Fruit fly (Drosophila melanogaster) whole organism, wandering third instar larva: ENCODE data around the gene CG14417.

Experiments used
- Abd-B ChIP-seq: fragments of >200 bp; optimal IDR thresholded peaks from 2 replicates; lab custom pipeline; 2017; ENCODE audit warnings: missing biosample characterization, missing genetic modification characterization
- CG32264 ChIP-seq: fragments of 200-800 bp; sonication (Bioruptor generic); optimal IDR thresholded peaks from 2 replicates; lab custom pipeline; 2016; ENCODE audit warnings: missing biosample characterization, missing genetic modification characterization
- CG9705 ChIP-seq: fragments of 200-800 bp; sonication (Bioruptor generic); optimal IDR thresholded peaks from 2 replicates; lab custom pipeline; 2018; ENCODE audit warnings: missing biosample characterization, mild to moderate bottlenecking, missing genetic modification characterization
- CrebA ChIP-seq: fragments of 200-800 bp; sonication (Bioruptor generic); optimal IDR thresholded peaks from 2 replicates; lab custom pipeline; 2016; ENCODE audit warnings: missing biosample characterization, mild to moderate bottlenecking, missing genetic modification characterization, borderline replicate concordance
- Dfd ChIP-seq: fragments of >200 bp; optimal IDR thresholded peaks from 2 replicates; lab custom pipeline; 2017; ENCODE audit warnings: missing biosample characterization, missing genetic modification characterization
- Dif ChIP-seq: fragments of 200-275, 200-300 bp; sonication (Bioruptor generic); optimal IDR thresholded peaks from 2 replicates; lab custom pipeline; 2018; ENCODE audit warnings: missing biosample characterization, missing genetic modification characterization; ENCODE audit not compliant: partially characterized antibody
- GATAd ChIP-seq: sonication (Bioruptor generic); optimal IDR thresholded peaks from 2 replicates; lab custom pipeline; 2016; ENCODE audit warnings: missing biosample characterization, missing genetic modification characterization
- HLH106 ChIP-seq: fragments of 200-800 bp; optimal IDR thresholded peaks from 3 replicates; lab custom pipeline; 2019; ENCODE audit warnings: missing biosample characterization, mild to moderate bottlenecking, missing genetic modification characterization, moderate library complexity
- Hnf4 ChIP-seq: fragments of 200-800 bp; sonication (Bioruptor generic); optimal IDR thresholded peaks from 2 replicates; lab custom pipeline; 2016; ENCODE audit warnings: missing biosample characterization, mild to moderate bottlenecking, missing genetic modification characterization
- Hr78 ChIP-seq: fragments of >200 bp; optimal IDR thresholded peaks from 2 replicates; lab custom pipeline; 2017; ENCODE audit warnings: missing biosample characterization, missing genetic modification characterization
- Hr83 ChIP-seq: fragments of 200-300 bp; sonication (Bioruptor generic); optimal IDR thresholded peaks from 2 replicates; lab custom pipeline; 2016; ENCODE audit warnings: missing biosample characterization, mild to moderate bottlenecking, missing genetic modification characterization, moderate library complexity; ENCODE audit not compliant: poor library complexity, severe bottlenecking
- Jra ChIP-seq: sonication (Bioruptor generic); optimal IDR thresholded peaks from 2 replicates; lab custom pipeline; 2016; ENCODE audit warnings: missing biosample characterization, missing genetic modification characterization
- Mio ChIP-seq: sonication (Bioruptor generic); optimal IDR thresholded peaks from 2 replicates; lab custom pipeline; 2016; ENCODE audit warnings: missing biosample characterization, missing genetic modification characterization
- Myc ChIP-seq: fragments of >200 bp; optimal IDR thresholded peaks from 2 replicates; lab custom pipeline; 2017
- N ChIP-seq: fragments of >200 bp; optimal IDR thresholded peaks from 2 replicates; lab custom pipeline; 2018; ENCODE audit warnings: missing biosample characterization, missing external identifiers, missing genetic modification characterization
- OdsH ChIP-seq: fragments of 200-800 bp; sonication (Bioruptor generic); optimal IDR thresholded peaks from 2 replicates; lab custom pipeline; 2016; ENCODE audit warnings: missing biosample characterization, mild to moderate bottlenecking, missing genetic modification characterization
- Rel ChIP-seq, 2 experiments: fragments of 200-800 bp; sonication (Bioruptor generic) in 1 of 2; optimal IDR thresholded peaks; 2 replicates in 1 of 2; 3 replicates in 1 of 2; lab custom pipeline; 2016 to 2019; ENCODE audit warnings: mild to moderate bottlenecking in 2 of 2, missing biosample characterization in 2 of 2, missing genetic modification characterization in 2 of 2, moderate library complexity in 1 of 2
- Sp1 ChIP-seq: fragments of 200-800 bp; sonication (Bioruptor generic); optimal IDR thresholded peaks from 3 replicates; lab custom pipeline; 2019; ENCODE audit warnings: missing biosample characterization, mild to moderate bottlenecking, missing genetic modification characterization, moderate library complexity
- Vsx2 ChIP-seq: fragments of 200-300, 225-300 bp; sonication (Bioruptor generic); optimal IDR thresholded peaks from 2 replicates; lab custom pipeline; 2018; ENCODE audit warnings: missing biosample characterization, missing genetic modification characterization; ENCODE audit not compliant: partially characterized antibody
- br ChIP-seq: fragments of 200-800 bp; sonication (Bioruptor generic); optimal IDR thresholded peaks from 2 replicates; lab custom pipeline; 2016; ENCODE audit warnings: missing biosample characterization, missing genetic modification characterization
- brk ChIP-seq: fragments of 200-800 bp; sonication (Bioruptor generic); optimal IDR thresholded peaks from 2 replicates; lab custom pipeline; 2016; ENCODE audit warnings: missing biosample characterization, mild to moderate bottlenecking, missing genetic modification characterization
- dl ChIP-seq, 2 experiments: fragments of 175-275, 200-275 bp in 1 of 2; fragments of 200-275 bp in 1 of 2; sonication (Bioruptor generic); optimal IDR thresholded peaks; lab custom pipeline; 2018; ENCODE audit warnings: mild to moderate bottlenecking in 2 of 2, missing biosample characterization in 2 of 2, missing genetic modification characterization in 2 of 2, moderate library complexity in 2 of 2; ENCODE audit not compliant: partially characterized antibody in 2 of 2, insufficient read depth in 1 of 2
- dmrt93B ChIP-seq: fragments of 200-800 bp; sonication (Bioruptor generic); optimal IDR thresholded peaks from 2 replicates; lab custom pipeline; 2018; ENCODE audit warnings: missing biosample characterization, mild to moderate bottlenecking, missing genetic modification characterization
- dsf ChIP-seq: sonication (Bioruptor generic); optimal IDR thresholded peaks from 2 replicates; lab custom pipeline; 2016; ENCODE audit warnings: missing biosample characterization, missing genetic modification characterization, borderline replicate concordance
- ey ChIP-seq: fragments of 200-800 bp; sonication (Bioruptor generic); optimal IDR thresholded peaks from 2 replicates; lab custom pipeline; 2016; ENCODE audit warnings: missing biosample characterization, missing genetic modification characterization
- foxo ChIP-seq, 2 experiments: fragments of 200-800 bp; sonication (Bioruptor generic); optimal IDR thresholded peaks; 2 replicates in 1 of 2; 3 replicates in 1 of 2; lab custom pipeline; 2016 to 2017; ENCODE audit warnings: missing biosample characterization in 2 of 2, missing genetic modification characterization in 2 of 2
- fru ChIP-seq: fragments of 200-800 bp; sonication (Bioruptor generic); optimal IDR thresholded peaks from 3 replicates; lab custom pipeline; 2016; ENCODE audit warnings: missing biosample characterization, mild to moderate bottlenecking, missing genetic modification characterization
- h ChIP-seq: fragments of 200-800 bp; sonication (Bioruptor generic); optimal IDR thresholded peaks from 3 replicates; lab custom pipeline; 2016; ENCODE audit warnings: missing biosample characterization, mild to moderate bottlenecking, missing genetic modification characterization
- jim ChIP-seq: fragments of 175-275, 200-325 bp; sonication (Bioruptor generic); optimal IDR thresholded peaks from 2 replicates; lab custom pipeline; 2016; ENCODE audit warnings: missing biosample characterization, mild to moderate bottlenecking, missing genetic modification characterization
- lola ChIP-seq: fragments of >200 bp; optimal IDR thresholded peaks from 2 replicates; lab custom pipeline; 2017; ENCODE audit warnings: missing biosample characterization, missing genetic modification characterization
- pan ChIP-seq: fragments of >200 bp; optimal IDR thresholded peaks from 2 replicates; lab custom pipeline; 2017
- psq ChIP-seq: fragments of 200-800 bp; sonication (Bioruptor generic); optimal IDR thresholded peaks from 3 replicates; lab custom pipeline; 2017; ENCODE audit warnings: missing biosample characterization, mild to moderate bottlenecking, missing genetic modification characterization, moderate library complexity
- rgr ChIP-seq: fragments of 200-800 bp; sonication (Bioruptor generic); optimal IDR thresholded peaks from 3 replicates; lab custom pipeline; 2016; ENCODE audit warnings: missing biosample characterization, mild to moderate bottlenecking, missing genetic modification characterization
- sage ChIP-seq: fragments of 200-800 bp; sonication (Bioruptor generic); optimal IDR thresholded peaks from 2 replicates; lab custom pipeline; 2016; ENCODE audit warnings: missing biosample characterization, mild to moderate bottlenecking, missing genetic modification characterization
- sv ChIP-seq: fragments of 200-800 bp; sonication (Bioruptor generic); optimal IDR thresholded peaks from 3 replicates; lab custom pipeline; 2016; ENCODE audit warnings: missing biosample characterization, missing genetic modification characterization
- tai ChIP-seq: sonication (Bioruptor generic); optimal IDR thresholded peaks from 2 replicates; lab custom pipeline; 2016; ENCODE audit warnings: missing biosample characterization, missing genetic modification characterization
- usp ChIP-seq: fragments of >200 bp; optimal IDR thresholded peaks from 2 replicates; lab custom pipeline; 2017; ENCODE audit warnings: missing biosample characterization, missing genetic modification characterization
- woc ChIP-seq: sonication (Bioruptor generic); optimal IDR thresholded peaks from 2 replicates; lab custom pipeline; 2016; ENCODE audit warnings: missing biosample characterization, mild to moderate bottlenecking, missing genetic modification characterization

CG14417 gene

DNA sequence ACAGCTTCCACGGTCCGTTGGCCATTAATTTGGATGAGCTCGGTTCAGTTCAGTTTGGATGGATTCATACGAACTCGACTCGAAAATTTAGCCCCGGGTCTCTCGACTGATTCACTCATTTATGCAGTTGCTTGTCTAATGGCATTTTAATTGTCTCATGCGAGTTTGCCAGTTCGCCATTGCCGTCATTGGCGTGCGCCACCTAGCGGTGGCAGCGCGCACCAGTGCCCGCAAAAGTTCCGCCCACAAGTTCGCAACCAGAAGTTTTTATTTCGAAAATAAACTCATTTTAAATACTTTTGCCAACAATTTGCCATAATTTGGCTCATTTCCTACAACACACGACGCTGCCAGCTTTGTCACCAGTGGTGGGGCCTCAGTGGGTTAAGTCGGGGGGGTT lies 38.8 kb upstream of the CG14417 start:
- no peak for TF ChIP-seq fru
- TF ChIP-seq br (GFP tag; lab: Kevin White, UChicago), result no peak
- no peak for TF ChIP-seq foxo (GFP tag; optimal IDR thresholded peaks at IDR 0.05; lab: Kevin White, UChicago)
- TF ChIP-seq Mio (GFP tag; lab: Kevin White, UChicago), result no peak
- no peak for TF ChIP-seq h (GFP tag; lab: Kevin White, UChicago)
- no peak for TF ChIP-seq OdsH (GFP tag; lab: Kevin White, UChicago)

DNA sequence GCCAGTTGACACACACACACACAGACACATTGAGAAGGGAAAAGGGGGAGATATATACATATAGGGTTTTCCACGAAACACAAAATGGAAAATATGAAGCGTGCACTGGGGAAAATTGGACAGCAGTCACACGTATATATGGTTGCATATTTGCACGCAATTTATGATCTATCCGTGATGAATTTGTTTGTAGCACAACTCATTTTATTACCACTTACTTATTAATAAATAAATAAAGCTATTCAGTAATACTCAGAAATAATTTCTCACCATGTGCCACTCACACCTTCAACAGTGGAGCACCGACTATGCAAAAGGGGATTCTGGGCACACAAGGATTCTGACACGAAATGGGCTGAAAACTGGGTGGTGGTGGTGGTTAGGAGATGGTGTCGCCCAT lies 37.8 kb upstream of the CG14417 start:
- TF ChIP-seq tai (GFP tag; lab: Kevin White, UChicago) (no peak), usp (GFP tag; lab: Kevin White, UChicago) (no peak), CrebA (GFP tag; lab: Kevin White, UChicago) (no peak), CG32264 (GFP tag; lab: Kevin White, UChicago) (no peak), rgr (no peak), sage (GFP tag; lab: Kevin White, UChicago) (no peak), foxo (GFP tag; optimal IDR thresholded peaks at IDR 0.05; lab: Kevin White, UChicago) (no peak), HLH106 (tag; lab: Kevin White, UChicago) (no peak), ey (GFP tag; lab: Kevin White, UChicago) (no peak)

DNA sequence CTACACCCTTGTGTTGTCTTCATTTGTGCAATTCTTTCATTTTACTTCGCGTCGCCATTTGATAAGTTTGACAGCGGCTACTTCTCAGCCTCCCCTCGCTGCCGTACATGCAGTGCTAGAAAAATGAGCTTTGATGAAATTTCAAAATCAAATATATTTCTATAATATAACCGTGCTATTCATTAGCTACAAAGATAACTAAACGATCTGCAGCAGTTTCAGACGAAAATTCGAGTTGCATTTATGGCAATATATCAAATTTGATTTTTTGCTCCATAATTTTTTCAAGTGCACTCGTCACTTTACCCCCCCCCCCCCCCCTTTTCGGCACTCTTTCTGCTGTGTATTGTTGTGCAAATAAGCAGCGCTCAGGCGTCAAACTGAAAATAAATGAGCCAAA lies 36.2 kb upstream of the CG14417 start:
- TF ChIP-seq Mio (GFP tag; lab: Kevin White, UChicago) (no peak), Dfd (GFP tag; lab: Kevin White, UChicago) (peak; percentile 50)
- TF ChIP-seq, all 38 proteins: peak for 1

DNA sequence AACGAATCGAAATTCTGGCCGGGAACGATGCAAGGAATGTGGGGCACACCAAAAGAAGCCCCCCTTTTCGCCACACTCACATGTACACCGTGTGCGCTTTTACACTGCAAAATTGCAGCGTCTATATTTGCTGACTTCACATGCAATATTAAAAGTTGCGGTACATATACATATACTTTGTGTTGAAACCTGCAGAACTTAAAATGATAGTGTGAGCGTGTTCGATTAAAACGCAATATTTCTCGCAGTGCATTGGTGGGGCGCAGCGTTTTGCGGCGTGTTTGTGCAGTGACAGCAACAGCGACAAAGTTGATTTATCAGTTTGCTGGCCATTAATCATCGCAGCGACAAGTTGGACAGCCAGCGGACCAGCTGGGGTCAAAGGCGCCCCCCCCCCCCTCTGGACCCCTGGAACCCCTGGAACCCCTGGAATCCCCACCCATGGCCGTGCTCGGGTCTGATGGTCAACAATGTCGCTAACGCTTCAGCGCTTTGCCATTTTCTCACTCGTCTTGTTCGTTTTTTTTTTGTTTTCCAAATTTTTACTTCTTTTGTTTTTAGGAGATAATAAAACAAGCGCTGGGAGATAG lies 30.9 kb upstream of the CG14417 start:
- no peak for TF ChIP-seq GATAd
- peak; percentile 45 for TF ChIP-seq h (GFP tag; lab: Kevin White, UChicago)
- no peak for TF ChIP-seq Jra
- no peak for TF ChIP-seq Hnf4 (GFP tag; lab: Kevin White, UChicago)
- TF ChIP-seq ey (GFP tag; lab: Kevin White, UChicago), result peak; percentile 37
- no peak for TF ChIP-seq psq (GFP tag; lab: Kevin White, UChicago)
- TF ChIP-seq jim (GFP tag; lab: Kevin White, UChicago), result no peak
- TF ChIP-seq Abd-B (GFP tag; lab: Kevin White, UChicago), result no peak
- TF ChIP-seq CrebA (GFP tag; lab: Kevin White, UChicago), result no peak
- peak; percentile 39 for TF ChIP-seq dmrt93B (GFP tag; lab: Kevin White, UChicago)
- peak; percentile 0 for TF ChIP-seq OdsH (GFP tag; lab: Kevin White, UChicago)
- no peak for TF ChIP-seq CG32264 (GFP tag; lab: Kevin White, UChicago)
- no peak for TF ChIP-seq usp (GFP tag; lab: Kevin White, UChicago)
- peak; percentile 28 for TF ChIP-seq br (GFP tag; lab: Kevin White, UChicago)
- peak; percentile 3 for TF ChIP-seq Sp1 (GFP tag; lab: Kevin White, UChicago)
- TF ChIP-seq rgr, result peak; percentile 14
- TF ChIP-seq fru, result no peak
- no peak for TF ChIP-seq N (GFP tag; lab: Kevin White, UChicago)
- no peak for TF ChIP-seq brk (GFP tag; lab: Kevin White, UChicago)
- TF ChIP-seq Hr78 (GFP tag; lab: Kevin White, UChicago), result no peak
- peak; percentile 92 for TF ChIP-seq Dfd (GFP tag; lab: Kevin White, UChicago)
- no peak for TF ChIP-seq woc
- TF ChIP-seq tai (GFP tag; lab: Kevin White, UChicago), result no peak
- TF ChIP-seq Mio (GFP tag; lab: Kevin White, UChicago), result no peak
- no peak for TF ChIP-seq Vsx2 (GFP tag; lab: Kevin White, UChicago)
- TF ChIP-seq CG9705 (GFP tag; lab: Kevin White, UChicago), result no peak
- TF ChIP-seq sv, result no peak
- TF ChIP-seq pan (lab: Kevin White, UChicago), result no peak
- no peak for TF ChIP-seq Dif (GFP tag; lab: Kevin White, UChicago)
- TF ChIP-seq HLH106 (tag; lab: Kevin White, UChicago), result peak; percentile 53
- TF ChIP-seq dsf (GFP tag; lab: Kevin White, UChicago), result no peak
- no peak for TF ChIP-seq foxo (GFP tag; optimal IDR thresholded peaks at IDR 0.05; lab: Kevin White, UChicago)
- no peak for TF ChIP-seq sage (GFP tag; lab: Kevin White, UChicago)
- no peak for TF ChIP-seq Rel (GFP tag; optimal IDR thresholded peaks at IDR 0.05; lab: Kevin White, UChicago)
- TF ChIP-seq Rel (tag; optimal IDR thresholded peaks at IDR 0.05; lab: Kevin White, UChicago), result no peak
- no peak for TF ChIP-seq Myc (lab: Kevin White, UChicago)
- no peak for TF ChIP-seq dl (GFP tag; optimal IDR thresholded peaks at IDR 0.05; lab: Kevin White, UChicago; ENCODE audit: insufficient read depth in 1 of 2, partially characterized antibody in 2 of 2)
- TF ChIP-seq Hr83 (GFP tag; lab: Kevin White, UChicago), result no peak
- no peak for TF ChIP-seq lola (GFP tag; lab: Kevin White, UChicago)
